Fruit fly (Drosophila melanogaster): ENCODE measurements around the gene Or10a.

Or10a gene

dm6 chrX:11446792-11447405 is 29.7 kb upstream of the Or10a start (continued):
- TF ChIP-seq Bdp1 (GFP tag; optimal IDR thresholded peaks at IDR 0.05) = peak; percentile 35
- peak; percentile 59 for TF ChIP-seq CG4424 (GFP tag; optimal IDR thresholded peaks at IDR 0.05)
- TF ChIP-seq Hr51 (GFP tag; optimal IDR thresholded peaks at IDR 0.05) = peak; percentile 62 to 76
- TF ChIP-seq zen2 (GFP tag; IDR thresholded peaks at IDR 0.05; ENCODE audit: partially characterized antibody) = no peak
- no peak for TF ChIP-seq CG11696 (GFP tag; IDR thresholded peaks at IDR 0.05)
- TF ChIP-seq lab (GFP tag; optimal IDR thresholded peaks at IDR 0.05) = peak; percentile 92
- peak; percentile 62 for TF ChIP-seq disco-r (GFP tag; optimal IDR thresholded peaks at IDR 0.05)
- no peak for TF ChIP-seq Dll (GFP tag; IDR thresholded peaks at IDR 0.05; ENCODE audit: partially characterized antibody)
- peak; percentile 87 for TF ChIP-seq fu2 (GFP tag; optimal IDR thresholded peaks at IDR 0.05)
- TF ChIP-seq Neu2 (GFP tag; optimal IDR thresholded peaks at IDR 0.05; ENCODE audit: borderline replicate concordance) = no peak
- no peak for TF ChIP-seq psq (GFP tag; optimal IDR thresholded peaks at IDR 0.05)
- peak; percentile 79 for TF ChIP-seq CHES-1-like (GFP tag; optimal IDR thresholded peaks at IDR 0.05)
- TF ChIP-seq CG6175 (GFP tag; IDR thresholded peaks at IDR 0.05) = peak; percentile 79
- TF ChIP-seq Poxn (GFP tag; IDR thresholded peaks at IDR 0.05) = peak; percentile 80
- peak; percentile 31 for TF ChIP-seq CG13123 (GFP tag; optimal IDR thresholded peaks at IDR 0.05)
- TF ChIP-seq unc-4 (GFP tag; IDR thresholded peaks at IDR 0.05; ENCODE audit: partially characterized antibody) = no peak
- TF ChIP-seq gro (GFP tag; optimal IDR thresholded peaks at IDR 0.05) = peak; percentile 92
- peak; percentile 71 for TF ChIP-seq org-1 (GFP tag; optimal IDR thresholded peaks at IDR 0.05)
- peak; percentile 66 for TF ChIP-seq CG17359 (tag; optimal IDR thresholded peaks at IDR 0.05)
- peak; percentile 39 for TF ChIP-seq CG8089 (GFP tag; optimal IDR thresholded peaks at IDR 0.05)
- TF ChIP-seq Mes4 (GFP tag; optimal IDR thresholded peaks at IDR 0.05) = peak; percentile 30
- TF ChIP-seq CG8765 (GFP tag; IDR thresholded peaks at IDR 0.05) = peak; percentile 48; the same call in 1 of the 2 replicates
- TF ChIP-seq CG2712 (tag; optimal IDR thresholded peaks at IDR 0.05) = peak; percentile 34
- peak; percentile 44 for TF ChIP-seq CG11398 (GFP tag; optimal IDR thresholded peaks at IDR 0.05)
- no peak for TF ChIP-seq bigmax (GFP tag; optimal IDR thresholded peaks at IDR 0.05)
- TF ChIP-seq ash1 (GFP tag; optimal IDR thresholded peaks at IDR 0.05) = peak; percentile 25
- peak; percentile 2 for TF ChIP-seq CG4328 (GFP tag; optimal IDR thresholded peaks at IDR 0.05)
- peak; percentile 92 for TF ChIP-seq CG32532 (GFP tag; IDR thresholded peaks at IDR 0.05)
- no peak for TF ChIP-seq usp (GFP tag; optimal IDR thresholded peaks at IDR 0.05)
- TF ChIP-seq ranshi (GFP tag; IDR thresholded peaks at IDR 0.05) = peak; percentile 85
- TF ChIP-seq CG15269 (tag; optimal IDR thresholded peaks at IDR 0.05) = peak; percentile 85
- TF ChIP-seq Fer2 (tag; optimal IDR thresholded peaks at IDR 0.05) = peak; percentile 69
- TF ChIP-seq Six4 (GFP tag; optimal IDR thresholded peaks at IDR 0.05) = peak; percentile 43
- TF ChIP-seq Hr39 (optimal IDR thresholded peaks at IDR 0.05) = no peak
- TF ChIP-seq ftz-f1 (GFP tag; optimal IDR thresholded peaks at IDR 0.05) = peak; percentile 48
- peak; percentile 57; the same call in 1 of the 2 replicates for TF ChIP-seq dati (GFP tag; IDR thresholded peaks at IDR 0.05)
- no peak for TF ChIP-seq sqz (GFP tag; optimal IDR thresholded peaks at IDR 0.05)
- TF ChIP-seq Oli (tag; optimal IDR thresholded peaks at IDR 0.05) = peak; percentile 61
- peak; percentile 57 for TF ChIP-seq CG12744 (GFP tag; optimal IDR thresholded peaks at IDR 0.05)
- TF ChIP-seq CG10147 (GFP tag; optimal IDR thresholded peaks at IDR 0.05) = peak; percentile 69
- no peak for TF ChIP-seq HLH4C (GFP tag; IDR thresholded peaks at IDR 0.05; ENCODE audit: partially characterized antibody)
- TF ChIP-seq CG8478 (optimal IDR thresholded peaks at IDR 0.05) = no peak
- TF ChIP-seq insv (GFP tag; optimal IDR thresholded peaks at IDR 0.05) = no peak
- peak; percentile 82 for TF ChIP-seq CG7372 (GFP tag; IDR thresholded peaks at IDR 0.05)
- TF ChIP-seq CG17328 (GFP tag; IDR thresholded peaks at IDR 0.05) = peak; percentile 57
- peak; percentile 6 for TF ChIP-seq CG18764 (GFP tag; optimal IDR thresholded peaks at IDR 0.05)
- TF ChIP-seq CG11085 (GFP tag; IDR thresholded peaks at IDR 0.05) = peak; percentile 86
- TF ChIP-seq wdn (GFP tag; IDR thresholded peaks at IDR 0.05) = peak; percentile 86
- TF ChIP-seq HLH54F (GFP tag; optimal IDR thresholded peaks at IDR 0.05) = peak; percentile 84
- TF ChIP-seq tin (GFP tag; optimal IDR thresholded peaks at IDR 0.05) = peak; percentile 65
- TF ChIP-seq CG6654 (GFP tag; optimal IDR thresholded peaks at IDR 0.05) = peak; percentile 55
